Worm (Caenorhabditis elegans) whole organism, late embryonic: Measurements from ENCODE around the gene C26B9.5.

Experiments used
- C08G9.2 ChIP-seq: sonication (generic microtip); optimal IDR thresholded peaks from 2 replicates; lab custom pipeline; 2016; ENCODE audit warnings: mild to moderate bottlenecking, missing genetic modification characterization, moderate library complexity, missing compliant biosample characterization
- F13H6.1 ChIP-seq: sonication (generic microtip); optimal IDR thresholded peaks from 2 replicates; lab custom pipeline; 2016; ENCODE audit warnings: missing genetic modification characterization, missing compliant biosample characterization
- K02D7.2 ChIP-seq: sonication (generic microtip); optimal IDR thresholded peaks from 2 replicates; lab custom pipeline; 2017; ENCODE audit warnings: mild to moderate bottlenecking, missing genetic modification characterization, missing compliant biosample characterization
- ama-1 ChIP-seq: fragments of 150-350 bp; optimal IDR thresholded peaks from 2 replicates; lab custom pipeline; 2014
- ceh-14 ChIP-seq: sonication (generic microtip); optimal IDR thresholded peaks from 2 replicates; lab custom pipeline; 2016; ENCODE audit warnings: missing genotype, missing genetic modification characterization, missing compliant biosample characterization
- ceh-18 ChIP-seq: sonication (generic microtip); optimal IDR thresholded peaks from 2 replicates; lab custom pipeline; 2016; ENCODE audit warnings: missing genetic modification characterization, missing compliant biosample characterization
- ceh-2 ChIP-seq: sonication (generic microtip); optimal IDR thresholded peaks from 2 replicates; lab custom pipeline; 2016; ENCODE audit warnings: missing genotype, missing genetic modification characterization, missing compliant biosample characterization
- ceh-22 ChIP-seq: sonication (generic microtip); optimal IDR thresholded peaks from 2 replicates; lab custom pipeline; 2017; ENCODE audit warnings: missing biosample characterization, missing genetic modification characterization
- ceh-24 ChIP-seq: sonication (generic microtip); optimal IDR thresholded peaks from 2 replicates; lab custom pipeline; 2016; ENCODE audit warnings: mild to moderate bottlenecking, missing genetic modification characterization, missing compliant biosample characterization
- ceh-30 ChIP-seq: fragments of 150-350 bp; optimal IDR thresholded peaks from 2 replicates; lab custom pipeline; 2014; ENCODE audit warnings: missing biosample characterization, missing genetic modification characterization
- ceh-34 ChIP-seq: sonication (generic microtip); optimal IDR thresholded peaks from 2 replicates; lab custom pipeline; 2016; ENCODE audit warnings: mild to moderate bottlenecking, missing genetic modification characterization, missing compliant biosample characterization
- ceh-6 ChIP-seq: fragments of 200-800 bp; sonication (Bioruptor generic); optimal IDR thresholded peaks from 2 replicates; lab custom pipeline; 2018; ENCODE audit warnings: mild to moderate bottlenecking, missing genetic modification characterization, missing compliant biosample characterization
- dmd-4 ChIP-seq: sonication (generic microtip); optimal IDR thresholded peaks from 2 replicates; lab custom pipeline; 2016; ENCODE audit warnings: borderline replicate concordance, missing genetic modification characterization, missing compliant biosample characterization
- dve-1 ChIP-seq: sonication (generic microtip); optimal IDR thresholded peaks from 2 replicates; lab custom pipeline; 2017; ENCODE audit warnings: antibody characterized with exemption, mild to moderate bottlenecking, missing genetic modification characterization, missing compliant biosample characterization
- elt-2 ChIP-seq: sonication (generic microtip); optimal IDR thresholded peaks from 2 replicates; lab custom pipeline; 2016; ENCODE audit warnings: missing genetic modification reagents, missing genetic modification characterization, missing compliant biosample characterization
- elt-4 ChIP-seq: sonication (generic microtip); optimal IDR thresholded peaks from 2 replicates; lab custom pipeline; 2016; ENCODE audit warnings: missing genetic modification characterization, missing compliant biosample characterization
- ets-4 ChIP-seq: sonication (generic microtip); optimal IDR thresholded peaks from 2 replicates; lab custom pipeline; 2016; ENCODE audit warnings: missing genetic modification characterization, missing compliant biosample characterization
- eyg-1 ChIP-seq: sonication (generic microtip); optimal IDR thresholded peaks from 2 replicates; lab custom pipeline; 2016; ENCODE audit warnings: missing genotype, missing genetic modification characterization, missing compliant biosample characterization
- fkh-10 ChIP-seq: fragments of 150-350 bp; optimal IDR thresholded peaks from 2 replicates; lab custom pipeline; 2014; ENCODE audit warnings: missing biosample characterization, missing genetic modification reagents, missing genetic modification characterization
- hlh-13 ChIP-seq: fragments of 200-800 bp; sonication (Bioruptor generic); optimal IDR thresholded peaks from 2 replicates; lab custom pipeline; 2018; ENCODE audit warnings: mild to moderate bottlenecking, missing genetic modification characterization, missing compliant biosample characterization
- hlh-15 ChIP-seq: sonication (generic microtip); optimal IDR thresholded peaks from 2 replicates; lab custom pipeline; 2016; ENCODE audit warnings: missing genetic modification characterization, missing compliant biosample characterization
- hlh-30 ChIP-seq: sonication (generic microtip); optimal IDR thresholded peaks from 2 replicates; lab custom pipeline; 2017; ENCODE audit warnings: antibody characterized with exemption, missing genetic modification characterization, missing compliant biosample characterization; ENCODE audit not compliant: insufficient read depth
- lim-6 ChIP-seq: sonication (generic microtip); optimal IDR thresholded peaks from 2 replicates; lab custom pipeline; 2016; ENCODE audit warnings: missing genetic modification characterization, missing compliant biosample characterization
- mec-3 ChIP-seq: sonication (generic microtip); optimal IDR thresholded peaks from 2 replicates; lab custom pipeline; 2016; ENCODE audit warnings: borderline replicate concordance, missing genetic modification characterization, missing compliant biosample characterization
- nhr-11 ChIP-seq: fragments of 150-350 bp; optimal IDR thresholded peaks from 2 replicates; lab custom pipeline; 2014; ENCODE audit warnings: missing biosample characterization, missing genetic modification characterization
- nhr-232 ChIP-seq: sonication (generic microtip); optimal IDR thresholded peaks from 2 replicates; lab custom pipeline; 2016; ENCODE audit warnings: missing genetic modification characterization, missing compliant biosample characterization
- odd-2 ChIP-seq: sonication (generic microtip); optimal IDR thresholded peaks from 2 replicates; lab custom pipeline; 2017; ENCODE audit warnings: antibody characterized with exemption, mild to moderate bottlenecking, missing genetic modification characterization, missing compliant biosample characterization
- pat-9 ChIP-seq: fragments of 200-800 bp; sonication (Bioruptor generic); optimal IDR thresholded peaks from 2 replicates; lab custom pipeline; 2018; ENCODE audit warnings: mild to moderate bottlenecking, missing genetic modification characterization, moderate library complexity, missing compliant biosample characterization
- pha-2 ChIP-seq: sonication (generic microtip); optimal IDR thresholded peaks from 2 replicates; lab custom pipeline; 2017; ENCODE audit warnings: mild to moderate bottlenecking, missing genetic modification characterization, missing compliant biosample characterization
- pqm-1 ChIP-seq: sonication (generic microtip); optimal IDR thresholded peaks from 2 replicates; lab custom pipeline; 2016; ENCODE audit warnings: missing genetic modification characterization, missing compliant biosample characterization
- ref-2 ChIP-seq: sonication (generic microtip); optimal IDR thresholded peaks from 2 replicates; lab custom pipeline; 2016; ENCODE audit warnings: missing genetic modification characterization, missing compliant biosample characterization
- rnt-1 ChIP-seq: sonication (generic microtip); optimal IDR thresholded peaks from 2 replicates; lab custom pipeline; 2016; ENCODE audit warnings: missing genetic modification characterization, missing compliant biosample characterization
- sdc-2 ChIP-seq: sonication (generic microtip); optimal IDR thresholded peaks from 2 replicates; lab custom pipeline; 2016; ENCODE audit warnings: missing genotype, missing genetic modification characterization, missing compliant biosample characterization
- sox-4 ChIP-seq: sonication (generic microtip); optimal IDR thresholded peaks from 2 replicates; lab custom pipeline; 2017; ENCODE audit warnings: mild to moderate bottlenecking, missing genetic modification characterization, inconsistent platforms, missing compliant biosample characterization
- tbx-7 ChIP-seq: sonication (generic microtip); optimal IDR thresholded peaks from 2 replicates; lab custom pipeline; 2016; ENCODE audit warnings: missing genotype, missing genetic modification characterization, missing compliant biosample characterization
- unc-3 ChIP-seq, 2 experiments: fragments of 200-800 bp in 1 of 2; sonication (Bioruptor generic) in 1 of 2; sonication (generic microtip) in 1 of 2; conservative IDR thresholded peaks in 1 of 2; optimal IDR thresholded peaks in 1 of 2; 2 replicates each; pipeline versions ENCODE4 v1.3.6 to Lab custom; 2016 to 2022; ENCODE audit warnings: missing compliant biosample characterization in 2 of 2, missing genetic modification characterization in 2 of 2, missing genetic modification reagents in 1 of 2
- unc-42 ChIP-seq: sonication (generic microtip); optimal IDR thresholded peaks from 2 replicates; lab custom pipeline; 2016; ENCODE audit warnings: missing genotype, missing genetic modification characterization, missing compliant biosample characterization
- unc-86 ChIP-seq: sonication (generic microtip); optimal IDR thresholded peaks from 2 replicates; lab custom pipeline; 2016; ENCODE audit warnings: missing genetic modification characterization, missing compliant biosample characterization
- ztf-16 ChIP-seq: sonication (generic microtip); optimal IDR thresholded peaks from 2 replicates; lab custom pipeline; 2017; ENCODE audit warnings: missing genetic modification characterization, missing compliant biosample characterization

The C26B9.5 gene

ce11 chrX:5337959-5338358 lies 8.7 kb downstream of the C26B9.5 start, which contains the start of gene C26B9.3:
TSS of gene C26B9.3 (plus strand) at chrX:5338301.
- TF ChIP-seq lim-6 (tag; lab: Kevin White, UChicago), result no peak
- no peak for TF ChIP-seq sdc-2
- no peak for TF ChIP-seq dve-1 (tag; lab: Kevin White, UChicago)
- TF ChIP-seq ceh-2, result no peak
- TF ChIP-seq ceh-6 (GFP tag; lab: Kevin White, UChicago), result no peak
- TF ChIP-seq rnt-1, result peak; percentile 11
- no peak for TF ChIP-seq fkh-10
- peak; percentile 37 for TF ChIP-seq ref-2 (tag; lab: Kevin White, UChicago)
- no peak for TF ChIP-seq pha-2 (tag; lab: Kevin White, UChicago)
- TF ChIP-seq ceh-14 (tag; lab: Kevin White, UChicago), result no peak

- TF ChIP-seq ceh-24 (tag; lab: Kevin White, UChicago) (no peak), hlh-30 (tag; lab: Kevin White, UChicago) (no peak), mec-3 (tag; lab: Kevin White, UChicago) (no peak), pha-2 (tag; lab: Kevin White, UChicago) (no peak), C08G9.2 (tag; lab: Kevin White, UChicago) (no peak), dmd-4 (tag; lab: Kevin White, UChicago) (no peak)
These were observed 10.1 kb downstream of the C26B9.5 start for ce11 chrX:5339357-5339756.

ce11 chrX:5339889-5340288 lies 10.6 kb downstream of the C26B9.5 start, which contains the start of gene C26B9.2:
TSS of gene C26B9.2 (plus strand) at chrX:5340189.
- TF ChIP-seq elt-4, result no peak
- TF ChIP-seq elt-2 (tag; lab: Kevin White, UChicago), result no peak
- TF ChIP-seq ceh-22, result no peak
- no peak for TF ChIP-seq hlh-13
- no peak for TF ChIP-seq unc-42 (tag; lab: Kevin White, UChicago)
- TF ChIP-seq ets-4 (tag; lab: Kevin White, UChicago), result no peak
- no peak for TF ChIP-seq pqm-1 (tag; lab: Kevin White, UChicago)
- TF ChIP-seq, all 69 proteins: peak for 0

DNA sequence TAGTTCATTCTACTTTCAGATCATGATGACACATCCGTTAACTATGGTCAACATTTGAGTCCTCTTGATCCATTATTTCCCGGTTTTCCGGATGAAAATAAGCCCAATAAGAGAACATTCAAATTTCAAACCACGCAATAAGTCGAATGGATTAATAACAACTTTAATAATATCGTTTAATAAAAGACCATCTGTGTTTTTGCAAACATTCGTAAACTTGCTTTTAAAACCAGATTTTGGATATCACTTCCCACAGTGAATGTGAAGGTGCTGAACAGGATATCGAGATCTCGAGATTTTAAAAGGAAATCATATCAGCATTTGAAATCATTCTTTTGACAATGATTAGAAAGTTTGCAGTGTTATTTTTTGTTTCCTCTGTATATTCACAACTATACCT lies 12.7 kb downstream of the C26B9.5 start, which contains the start of gene C26B9.7:
Gene C26B9.7, plus strand, starts transcription at position 301 of the 400 bp plus-strand sequence.
- TF ChIP-seq ceh-18 (tag; lab: Kevin White, UChicago) (no peak), eyg-1 (tag; lab: Kevin White, UChicago) (no peak), dve-1 (tag; lab: Kevin White, UChicago) (no peak), fkh-10 (no peak), mec-3 (tag; lab: Kevin White, UChicago) (no peak), ceh-34 (tag; lab: Kevin White, UChicago) (no peak), ama-1 (lab: Kevin White, UChicago) (no peak), ceh-30 (tag; lab: Kevin White, UChicago) (no peak), nhr-232 (no peak), hlh-13 (no peak), K02D7.2 (no peak), sox-4 (tag; lab: Kevin White, UChicago) (no peak), pat-9 (tag; lab: Kevin White, UChicago) (no peak)
- TF ChIP-seq, all 69 proteins: peak for 0

DNA sequence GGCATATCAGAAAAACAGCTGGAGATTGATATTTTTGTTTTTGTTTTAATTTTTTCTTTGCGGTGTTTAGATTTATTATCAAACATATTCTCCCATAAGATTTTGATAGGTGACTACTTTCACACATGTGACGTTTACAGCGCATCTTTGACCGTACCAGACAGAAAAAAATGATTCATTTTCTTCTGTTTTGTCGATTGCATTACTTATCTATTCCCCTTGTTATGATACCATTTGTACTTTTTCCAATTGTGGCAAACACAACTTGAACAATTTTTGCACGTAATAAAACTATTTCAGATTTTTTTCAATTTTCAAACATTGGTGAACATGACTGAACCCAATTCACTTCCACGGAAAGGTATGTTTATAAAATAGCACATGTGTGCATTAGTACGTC lies 15.0 kb downstream of the C26B9.5 start, which contains the start of gene C26B9.1:
Gene C26B9.1, plus strand, starts transcription at position 301 of the 400 bp plus-strand sequence.
- no peak for TF ChIP-seq ztf-16 (tag; lab: Kevin White, UChicago)
- no peak for TF ChIP-seq tbx-7
- no peak for TF ChIP-seq unc-86 (tag; lab: Kevin White, UChicago)
- no peak for TF ChIP-seq hlh-15 (tag; lab: Kevin White, UChicago)
- TF ChIP-seq F13H6.1 (tag; lab: Kevin White, UChicago), result no peak
- TF ChIP-seq unc-3 (GFP tag; conservative IDR thresholded peaks at IDR 0.05; lab: Robert Waterston, UW), result no peak
- TF ChIP-seq unc-3 (tag; optimal IDR thresholded peaks at IDR 0.05; lab: Kevin White, UChicago), result no peak
- no peak for TF ChIP-seq odd-2 (tag; lab: Kevin White, UChicago)
- no peak for TF ChIP-seq elt-2 (tag; lab: Kevin White, UChicago)
- TF ChIP-seq nhr-11 (tag; lab: Kevin White, UChicago), result no peak
- TF ChIP-seq dve-1 (tag; lab: Kevin White, UChicago), result no peak
- no peak for TF ChIP-seq K02D7.2
- TF ChIP-seq dmd-4 (tag; lab: Kevin White, UChicago), result no peak
- TF ChIP-seq ceh-2, result no peak
